Worm (Caenorhabditis elegans): ENCODE data around the gene Y38E10A.33.

Gene Y38E10A.33

DNA sequence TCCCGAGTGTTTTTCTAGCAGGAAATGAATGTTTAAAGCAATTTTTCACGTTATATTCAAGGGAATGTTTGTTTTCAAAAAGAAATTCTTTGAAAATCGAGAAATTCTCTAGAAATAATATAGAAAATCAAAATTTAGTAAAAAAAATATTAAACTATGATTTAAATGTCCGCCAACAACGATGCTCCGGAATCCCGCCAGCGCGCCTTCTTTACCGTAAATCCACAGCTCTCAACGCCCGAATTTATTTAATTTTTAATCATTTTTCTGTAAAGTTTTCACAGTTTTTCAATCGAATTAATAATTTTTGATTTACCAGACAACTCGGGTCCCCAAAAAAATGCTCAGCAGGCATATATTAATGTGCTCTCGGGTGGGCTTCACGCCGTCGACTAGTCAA is at the start of gene Y38E10A.33, which contains the start of gene cox-10:
Gene Y38E10A.33, minus strand, starts transcription at position 12 of the 400 bp plus-strand sequence.
Gene cox-10, plus strand, starts transcription at position 320 of the 400 bp plus-strand sequence.
- TF ChIP-seq pha-4 (tag; optimal IDR thresholded peaks at IDR 0.05) (peak; percentile 6), ces-1 (GFP tag; optimal IDR thresholded peaks at IDR 0.05) (peak; percentile 67), lsy-2 (tag; optimal IDR thresholded peaks at IDR 0.05) (peak; percentile 45), unc-62 (GFP tag; optimal IDR thresholded peaks at IDR 0.05) (no peak), lin-13 (tag; optimal IDR thresholded peaks at IDR 0.05) (peak; percentile 48), blmp-1 (tag; optimal IDR thresholded peaks at IDR 0.05) (no peak)

DNA sequence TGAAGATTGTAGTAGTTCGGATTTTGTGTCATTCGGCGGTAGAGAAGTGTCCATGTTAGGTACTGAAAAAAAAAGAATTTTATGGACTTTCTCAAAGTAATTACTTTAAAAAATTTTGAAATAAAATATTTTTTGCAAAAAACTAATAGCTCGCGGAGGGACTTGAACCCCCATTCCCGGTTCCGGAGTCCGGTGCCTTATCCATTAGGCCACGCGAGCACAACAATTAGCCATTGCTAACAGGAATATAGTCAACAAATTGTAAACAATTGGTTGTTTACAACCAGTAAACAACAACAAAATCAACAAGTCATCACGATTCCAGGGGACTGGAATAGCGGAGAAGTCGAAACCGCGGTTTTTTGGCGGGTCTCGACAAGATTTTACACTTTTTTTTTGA is 49.2 kb upstream of the Y38E10A.33 start:
- TF ChIP-seq ceh-83 (GFP tag; optimal IDR thresholded peaks at IDR 0.05) (no peak), bed-3 (GFP tag; optimal IDR thresholded peaks at IDR 0.05) (no peak), elt-3 (tag; optimal IDR thresholded peaks at IDR 0.05) (no peak), lin-32 (GFP tag; optimal IDR thresholded peaks at IDR 0.05) (no peak), mab-5 (tag; optimal IDR thresholded peaks at IDR 0.05) (no peak), ceh-43 (GFP tag; optimal IDR thresholded peaks at IDR 0.05) (no peak), snpc-4 (tag; optimal IDR thresholded peaks at IDR 0.05) (no peak), nhr-2 (tag; optimal IDR thresholded peaks at IDR 0.05) (no peak), ceh-39 (tag; optimal IDR thresholded peaks at IDR 0.05) (no peak), nhr-76 (tag; optimal IDR thresholded peaks at IDR 0.05) (no peak)

ce11 chrII:12727871-12728270 is 48.4 kb upstream of the Y38E10A.33 start:
- no peak for TF ChIP-seq elt-3 (tag; optimal IDR thresholded peaks at IDR 0.05)
- TF ChIP-seq lsy-2 (tag; optimal IDR thresholded peaks at IDR 0.05): no peak
- TF ChIP-seq nhr-2 (tag; optimal IDR thresholded peaks at IDR 0.05): no peak
- TF ChIP-seq sem-2 (GFP tag; optimal IDR thresholded peaks at IDR 0.05): no peak
- no peak for TF ChIP-seq snpc-4 (tag; optimal IDR thresholded peaks at IDR 0.05)
- no peak for TF ChIP-seq hlh-1 (tag; optimal IDR thresholded peaks at IDR 0.05)
- TF ChIP-seq zip-8 (tag; optimal IDR thresholded peaks at IDR 0.05): no peak
- no peak for TF ChIP-seq cnd-1 (tag; optimal IDR thresholded peaks at IDR 0.05)
- no peak for TF ChIP-seq blmp-1 (tag; optimal IDR thresholded peaks at IDR 0.05)
- TF ChIP-seq elt-1 (tag; optimal IDR thresholded peaks at IDR 0.05; ENCODE audit: borderline replicate concordance, insufficient read depth): no peak

DNA sequence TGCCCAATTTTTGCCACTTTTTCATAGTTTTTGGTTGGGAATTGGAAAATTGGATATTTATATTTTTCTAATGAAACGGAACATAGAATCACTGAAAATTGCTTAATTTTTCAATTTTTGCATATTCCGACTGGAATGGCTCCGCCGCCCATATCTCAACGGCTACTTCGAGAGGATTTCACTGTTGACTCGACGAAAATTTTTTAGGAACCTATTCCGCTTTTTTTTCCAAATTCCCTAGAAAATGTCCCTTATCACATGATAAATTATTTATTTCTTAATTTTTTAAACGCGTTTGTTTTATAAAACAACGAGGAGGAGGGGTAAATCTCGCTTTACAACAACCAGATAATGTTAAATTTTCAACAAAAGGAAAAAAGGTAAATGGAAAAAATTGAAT is 47.3 kb upstream of the Y38E10A.33 start:
- TF ChIP-seq lin-13 (tag; optimal IDR thresholded peaks at IDR 0.05): no peak

- TF ChIP-seq drap-1 (GFP tag; optimal IDR thresholded peaks at IDR 0.05) (no peak), ztf-11 (tag; optimal IDR thresholded peaks at IDR 0.05) (no peak), blmp-1 (tag; optimal IDR thresholded peaks at IDR 0.05) (no peak), snpc-4 (tag; optimal IDR thresholded peaks at IDR 0.05) (no peak), elt-3 (tag; optimal IDR thresholded peaks at IDR 0.05) (no peak), cnd-1 (tag; optimal IDR thresholded peaks at IDR 0.05) (no peak), lin-13 (tag; optimal IDR thresholded peaks at IDR 0.05) (no peak), unc-120 (tag; optimal IDR thresholded peaks at IDR 0.05; ENCODE audit: poor library complexity, severe bottlenecking) (no peak), mep-1 (tag; optimal IDR thresholded peaks at IDR 0.05) (no peak), pha-4 (tag; optimal IDR thresholded peaks at IDR 0.05) (no peak), lin-32 (GFP tag; optimal IDR thresholded peaks at IDR 0.05) (no peak), hlh-1 (tag; optimal IDR thresholded peaks at IDR 0.05) (no peak), ceh-43 (GFP tag; optimal IDR thresholded peaks at IDR 0.05) (no peak), lsy-2 (tag; optimal IDR thresholded peaks at IDR 0.05) (no peak), nhr-12 (tag; optimal IDR thresholded peaks at IDR 0.05) (no peak), sem-2 (GFP tag; optimal IDR thresholded peaks at IDR 0.05) (no peak), bed-3 (GFP tag; optimal IDR thresholded peaks at IDR 0.05) (no peak), nhr-2 (tag; optimal IDR thresholded peaks at IDR 0.05) (no peak), tbx-8 (GFP tag; optimal IDR thresholded peaks at IDR 0.05) (no peak)
These were observed 43.3 kb upstream of the Y38E10A.33 start for ce11 chrII:12722685-12723287.

DNA sequence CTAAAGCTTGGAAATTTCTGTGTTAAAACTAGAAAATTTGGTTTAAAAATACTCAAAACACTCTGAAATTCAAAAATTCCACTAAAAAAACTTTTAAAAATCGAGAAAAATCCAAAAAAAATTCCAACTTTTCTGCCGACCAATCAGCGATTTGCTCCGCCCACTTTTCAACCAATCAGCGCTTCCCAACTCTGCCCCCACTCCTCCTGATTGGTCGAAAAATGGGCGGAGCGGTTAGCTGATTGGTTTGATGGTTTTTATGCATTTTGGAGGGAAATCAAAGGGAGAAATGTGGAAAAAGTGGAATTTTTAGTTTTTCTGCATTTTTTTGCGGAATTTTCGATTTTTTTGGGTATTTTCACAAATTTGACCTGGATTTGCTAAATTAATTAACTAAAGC is 42.6 kb upstream of the Y38E10A.33 start:
- TF ChIP-seq nhr-76 (tag; optimal IDR thresholded peaks at IDR 0.05): no peak
- no peak for TF ChIP-seq sem-2 (GFP tag; optimal IDR thresholded peaks at IDR 0.05)
- no peak for TF ChIP-seq unc-39 (tag; optimal IDR thresholded peaks at IDR 0.05)
- no peak for TF ChIP-seq lin-13 (tag; optimal IDR thresholded peaks at IDR 0.05)
- TF ChIP-seq mep-1 (tag; optimal IDR thresholded peaks at IDR 0.05): no peak
- TF ChIP-seq flh-1 (GFP tag; optimal IDR thresholded peaks at IDR 0.05): no peak
- TF ChIP-seq nhr-28 (tag; optimal IDR thresholded peaks at IDR 0.05): no peak
- TF ChIP-seq M03D4.4 (tag; optimal IDR thresholded peaks at IDR 0.05): no peak
- no peak for TF ChIP-seq drap-1 (GFP tag; optimal IDR thresholded peaks at IDR 0.05)
- no peak for TF ChIP-seq blmp-1 (tag; optimal IDR thresholded peaks at IDR 0.05)
- no peak for TF ChIP-seq nhr-237 (tag; optimal IDR thresholded peaks at IDR 0.05)
- no peak for TF ChIP-seq snpc-4 (tag; optimal IDR thresholded peaks at IDR 0.05)
- TF ChIP-seq ceh-39 (tag; optimal IDR thresholded peaks at IDR 0.05): no peak
- no peak for TF ChIP-seq sptf-1 (tag; optimal IDR thresholded peaks at IDR 0.05)
